Worm (Caenorhabditis elegans): ENCODE data around the gene T09F3.7.

The T09F3.7 gene

DNA sequence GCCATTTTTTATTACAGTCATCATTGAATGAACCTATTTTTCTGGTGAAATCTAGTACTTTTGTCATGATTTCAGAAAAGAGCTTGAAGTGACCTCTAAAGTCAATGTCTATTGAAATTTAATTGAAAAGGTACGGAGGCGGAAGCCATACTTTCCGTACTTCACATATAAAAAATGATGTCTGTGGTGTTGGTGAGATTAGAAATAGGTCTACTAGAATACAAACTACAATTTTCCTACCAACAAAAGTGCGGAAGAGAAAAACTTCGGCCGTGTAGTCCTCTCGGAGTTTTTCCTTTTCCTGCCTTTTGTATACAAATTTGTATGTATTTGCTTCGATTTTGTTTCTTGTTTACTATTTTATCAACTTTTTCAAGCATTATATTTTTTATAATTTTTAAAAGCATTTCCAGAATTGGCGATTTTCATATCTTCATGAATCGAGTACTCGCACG, 4.4 kb downstream of the T09F3.7 start, which contains the start of gene T09F3.4:
TSS of gene T09F3.4 (plus strand) at position 405 of the 455 bp plus-strand sequence.
- peak; percentile 82 for TF ChIP-seq madf-6 (GFP tag; IDR thresholded peaks at IDR 0.05)
- TF ChIP-seq ztf-18 (tag; optimal IDR thresholded peaks at IDR 0.05), result no peak
- TF ChIP-seq dpl-1 (GFP tag; optimal IDR thresholded peaks at IDR 0.05), result peak; percentile 13
- TF ChIP-seq unc-130 (GFP tag; optimal IDR thresholded peaks at IDR 0.05), result peak; percentile 70
- no peak for TF ChIP-seq fkh-3 (tag; optimal IDR thresholded peaks at IDR 0.05)
- 0 out of 2 replicates have a peak, but pooled peaks have one; percentile 19 for TF ChIP-seq ceh-91 (GFP tag; IDR thresholded peaks at IDR 0.05)
- 0 out of 2 replicates have a peak, but pooled peaks have one; percentile 30 for TF ChIP-seq Y79H2A.3 (GFP tag; conservative IDR thresholded peaks at IDR 0.05)
- TF ChIP-seq ceh-100 (GFP tag; IDR thresholded peaks at IDR 0.05), result peak; percentile 62; the same call in 1 of the 2 replicates
- peak in 1 of 3 experiments; percentile 38 for TF ChIP-seq lin-35 (GFP tag; optimal IDR thresholded peaks at IDR 0.05)
- TF ChIP-seq rcor-1 (GFP tag; IDR thresholded peaks at IDR 0.05), result peak; percentile 72
- TF ChIP-seq lsl-1 (GFP tag; optimal IDR thresholded peaks at IDR 0.05), result peak; percentile 43
- TF ChIP-seq egl-44 (GFP tag; IDR thresholded peaks at IDR 0.05), result 0 out of 2 replicates have a peak, but pooled peaks have one; percentile 8
- TF ChIP-seq Y67H2A.10 (GFP tag; conservative IDR thresholded peaks at IDR 0.05), result no peak
- no peak for TF ChIP-seq ztf-6 (GFP tag; IDR thresholded peaks at IDR 0.05)
- peak; percentile 58; the same call in 1 of the 2 replicates for TF ChIP-seq lir-1 (GFP tag; conservative IDR thresholded peaks at IDR 0.05)
- peak; percentile 76 for TF ChIP-seq ZK185.1 (tag; optimal IDR thresholded peaks at IDR 0.05; ENCODE audit: poor library complexity, severe bottlenecking)
- no peak for TF ChIP-seq die-1 (tag; optimal IDR thresholded peaks at IDR 0.05)
- TF ChIP-seq madf-8 (GFP tag; conservative IDR thresholded peaks at IDR 0.05), result peak; percentile 58
- TF ChIP-seq xnd-1 (tag; optimal IDR thresholded peaks at IDR 0.05), result peak; percentile 43
- TF ChIP-seq athp-1 (tag; optimal IDR thresholded peaks at IDR 0.05), result peak; percentile 61
- TF ChIP-seq F33H1.4 (GFP tag; IDR thresholded peaks at IDR 0.05), result peak; percentile 61
- TF ChIP-seq aptf-3 (GFP tag; IDR thresholded peaks at IDR 0.05), result no peak
- TF ChIP-seq ceh-40 (GFP tag; IDR thresholded peaks at IDR 0.05), result no peak
- TF ChIP-seq ekl-4 (GFP tag; IDR thresholded peaks at IDR 0.05), result 0 out of 2 replicates have a peak, but pooled peaks have one; percentile 49
- peak; percentile 40 for TF ChIP-seq tbp1 (GFP tag; optimal IDR thresholded peaks at IDR 0.05)
- TF ChIP-seq F57C9.4 (tag; optimal IDR thresholded peaks at IDR 0.05), result no peak
- no peak for TF ChIP-seq hlh-26 (GFP tag; conservative IDR thresholded peaks at IDR 0.05)
- TF ChIP-seq D2030.7 (GFP tag; IDR thresholded peaks at IDR 0.05), result peak; percentile 81
- peak; percentile 33 for TF ChIP-seq snpc-4 (GFP tag; optimal IDR thresholded peaks at IDR 0.05)
- TF ChIP-seq snpc-4 (tag; optimal IDR thresholded peaks at IDR 0.05), result peak in 2 of 4 experiments; percentile 15 to 19
- peak; percentile 10 for TF ChIP-seq attf-5 (GFP tag; optimal IDR thresholded peaks at IDR 0.05)
- TF ChIP-seq Y95B8A.8 (GFP tag; IDR thresholded peaks at IDR 0.05), result 0 out of 2 replicates have a peak, but pooled peaks have one; percentile 18
- peak; percentile 86 for TF ChIP-seq B0336.3 (GFP tag; IDR thresholded peaks at IDR 0.05)
- TF ChIP-seq snpc-3.4 (tag; optimal IDR thresholded peaks at IDR 0.05), result peak; percentile 65
- no peak for TF ChIP-seq cebp-1 (GFP tag; IDR thresholded peaks at IDR 0.05)
- peak; percentile 53 for TF ChIP-seq cebp-1 (tag; optimal IDR thresholded peaks at IDR 0.05)
- 0 out of 2 replicates have a peak, but pooled peaks have one; percentile 73 for TF ChIP-seq Y53G8AR.9 (GFP tag; conservative IDR thresholded peaks at IDR 0.05)
- TF ChIP-seq let-607 (tag; optimal IDR thresholded peaks at IDR 0.05), result no peak
- TF ChIP-seq lin-26 (GFP tag; IDR thresholded peaks at IDR 0.05), result peak; percentile 9; the same call in 1 of the 2 replicates
- TF ChIP-seq madf-10 (tag; optimal IDR thresholded peaks at IDR 0.05), result peak; percentile 39
- TF ChIP-seq efl-1 (GFP tag; optimal IDR thresholded peaks at IDR 0.05), result peak; percentile 46
- TF ChIP-seq rec-8 (tag; optimal IDR thresholded peaks at IDR 0.05), result peak in 1 of 2 experiments; percentile 2
- no peak for TF ChIP-seq gei-17 (GFP tag; optimal IDR thresholded peaks at IDR 0.05)
- 0 out of 2 replicates have a peak, but pooled peaks have one; percentile 53 for TF ChIP-seq B0019.2 (GFP tag; conservative IDR thresholded peaks at IDR 0.05)
- TF ChIP-seq bed-2 (GFP tag; IDR thresholded peaks at IDR 0.05), result peak; percentile 76; the same call in 1 of the 2 replicates
- peak; percentile 63 for TF ChIP-seq lin-54 (GFP tag; optimal IDR thresholded peaks at IDR 0.05)
- peak; percentile 83 for TF ChIP-seq madf-3 (GFP tag; IDR thresholded peaks at IDR 0.05)

Data from whole organism, young adult.